Fruit fly (Drosophila melanogaster): ENCODE data around the gene Hrb27C.

Gene Hrb27C

dm6 chr2L:6941731-6942130, 21.2 kb downstream of the Hrb27C start:
- TF ChIP-seq topi (GFP tag; optimal IDR thresholded peaks at IDR 0.05): no peak
- no peak for TF ChIP-seq dsx (GFP tag; optimal IDR thresholded peaks at IDR 0.05; ENCODE audit: poor library complexity, severe bottlenecking)
- no peak for TF ChIP-seq CG6792 (GFP tag; optimal IDR thresholded peaks at IDR 0.05)
- TF ChIP-seq CG3919 (GFP tag; optimal IDR thresholded peaks at IDR 0.05): no peak
- no peak for TF ChIP-seq CG11762 (GFP tag; optimal IDR thresholded peaks at IDR 0.05; ENCODE audit: insufficient read depth)
- no peak for TF ChIP-seq ss (GFP tag; optimal IDR thresholded peaks at IDR 0.05)
- no peak for TF ChIP-seq CG11902 (GFP tag; optimal IDR thresholded peaks at IDR 0.05)
- no peak for TF ChIP-seq CG16779 (tag; optimal IDR thresholded peaks at IDR 0.05)
- no peak for TF ChIP-seq CG10669 (GFP tag; optimal IDR thresholded peaks at IDR 0.05)
- TF ChIP-seq Smox (GFP tag; optimal IDR thresholded peaks at IDR 0.05): no peak
- TF ChIP-seq Eip78C (GFP tag): no peak
- TF ChIP-seq OdsH (GFP tag; optimal IDR thresholded peaks at IDR 0.05): no peak
- no peak for TF ChIP-seq CG31627 (GFP tag; optimal IDR thresholded peaks at IDR 0.05)

DNA sequence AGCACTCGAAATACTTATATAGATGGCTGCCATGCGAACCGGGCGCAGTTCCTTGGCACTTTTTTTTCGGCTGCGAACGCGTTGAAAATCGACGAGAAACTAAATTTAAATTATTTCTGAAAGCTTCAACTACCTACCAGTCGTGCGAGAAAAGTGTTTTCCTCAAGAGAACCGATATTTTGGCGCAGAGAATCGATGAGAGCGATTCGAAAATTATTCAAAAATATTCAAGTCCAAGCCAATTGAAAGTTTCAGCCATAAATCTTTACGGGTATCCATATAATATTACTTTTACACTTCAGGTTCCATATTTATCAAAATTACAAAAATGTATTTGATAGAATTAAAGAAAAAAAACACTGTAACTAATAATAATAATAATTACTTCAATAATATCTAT, 22.2 kb downstream of the Hrb27C start, which contains the start of gene CG18304:
CG18304 (minus strand) TSS at position 101 of the 400 bp plus-strand sequence.
- TF ChIP-seq salr (GFP tag; optimal IDR thresholded peaks at IDR 0.05): no peak
- TF ChIP-seq Hr38 (GFP tag; optimal IDR thresholded peaks at IDR 0.05): no peak
- TF ChIP-seq Sox14 (GFP tag; optimal IDR thresholded peaks at IDR 0.05): no peak
- TF ChIP-seq cyc (GFP tag; optimal IDR thresholded peaks at IDR 0.05): no peak
- no peak for TF ChIP-seq Eip75B (GFP tag; optimal IDR thresholded peaks at IDR 0.05)
- TF ChIP-seq achi (GFP tag; optimal IDR thresholded peaks at IDR 0.05): no peak
- no peak for TF ChIP-seq CG10669 (GFP tag; optimal IDR thresholded peaks at IDR 0.05)
- no peak for TF ChIP-seq ss (GFP tag; optimal IDR thresholded peaks at IDR 0.05)
- no peak for TF ChIP-seq fd59A (GFP tag; optimal IDR thresholded peaks at IDR 0.05)
- TF ChIP-seq lz (GFP tag; optimal IDR thresholded peaks at IDR 0.05): no peak
- no peak for TF ChIP-seq fkh (GFP tag; optimal IDR thresholded peaks at IDR 0.05)
- no peak for TF ChIP-seq vri (GFP tag; optimal IDR thresholded peaks at IDR 0.05)
- no peak for TF ChIP-seq CG7368 (GFP tag; optimal IDR thresholded peaks at IDR 0.05)
- no peak for TF ChIP-seq eg (GFP tag; IDR thresholded peaks at IDR 0.05)
- no peak for TF ChIP-seq Sox102F (GFP tag; optimal IDR thresholded peaks at IDR 0.05)
- no peak for TF ChIP-seq net (GFP tag; optimal IDR thresholded peaks at IDR 0.05)
- TF ChIP-seq CG9139 (GFP tag; optimal IDR thresholded peaks at IDR 0.05): no peak
- no peak for TF ChIP-seq CG4318 (GFP tag; optimal IDR thresholded peaks at IDR 0.05)
- no peak for TF ChIP-seq Hr4 (GFP tag; optimal IDR thresholded peaks at IDR 0.05)

- TF ChIP-seq achi (GFP tag; optimal IDR thresholded peaks at IDR 0.05) (peak; percentile 64), Sox14 (GFP tag; optimal IDR thresholded peaks at IDR 0.05) (peak; percentile 40), Eip75B (GFP tag; optimal IDR thresholded peaks at IDR 0.05) (no peak), fd59A (GFP tag; optimal IDR thresholded peaks at IDR 0.05) (no peak)
Measured at dm6 chr2L:6945088-6945487, 24.6 kb downstream of the Hrb27C start, which contains the start of gene Fgop2. Gene Fgop2 (minus strand): TSS chr2L:6945289.

dm6 chr2L:6948540-6948942, 28.0 kb downstream of the Hrb27C start, which contains the start of gene ihog:
Gene ihog (minus strand): TSS chr2L:6948808.
- TF ChIP-seq CG4318 (GFP tag; optimal IDR thresholded peaks at IDR 0.05) (no peak), Hr39 (GFP tag; optimal IDR thresholded peaks at IDR 0.05) (peak; percentile 9), CG15336 (GFP tag; IDR thresholded peaks at IDR 0.05) (no peak), achi (GFP tag; optimal IDR thresholded peaks at IDR 0.05) (no peak), Sox14 (GFP tag; optimal IDR thresholded peaks at IDR 0.05) (peak; percentile 34), CG6163 (GFP tag; IDR thresholded peaks at IDR 0.05) (0 out of 3 replicates have a peak, but pooled peaks have one; percentile 20), CG6276 (GFP tag; optimal IDR thresholded peaks at IDR 0.05) (no peak), salr (GFP tag; optimal IDR thresholded peaks at IDR 0.05) (no peak), CG34406 (GFP tag; optimal IDR thresholded peaks at IDR 0.05) (no peak), CG11902 (GFP tag; optimal IDR thresholded peaks at IDR 0.05) (no peak), vri (GFP tag; optimal IDR thresholded peaks at IDR 0.05) (no peak), CG10669 (GFP tag; optimal IDR thresholded peaks at IDR 0.05) (no peak), CG3919 (GFP tag; optimal IDR thresholded peaks at IDR 0.05) (no peak), Eip93F (GFP tag; optimal IDR thresholded peaks at IDR 0.05) (no peak), Eip78C (GFP tag) (peak; percentile 80), fd59A (GFP tag; optimal IDR thresholded peaks at IDR 0.05) (no peak), eg (GFP tag; IDR thresholded peaks at IDR 0.05) (no peak; the same call in 2 of the 3 replicates), dac (GFP tag; optimal IDR thresholded peaks at IDR 0.05) (no peak), CG11762 (GFP tag; optimal IDR thresholded peaks at IDR 0.05; ENCODE audit: insufficient read depth) (no peak)
